Worm (Caenorhabditis elegans): ENCODE data around the gene F40C5.1.
"Not testable (repeated sequence)": the region's sequence is repeated elsewhere in the genome, so short reads cannot be mapped to it uniquely, and the experiment has no call there.

The F40C5.1 gene

DNA sequence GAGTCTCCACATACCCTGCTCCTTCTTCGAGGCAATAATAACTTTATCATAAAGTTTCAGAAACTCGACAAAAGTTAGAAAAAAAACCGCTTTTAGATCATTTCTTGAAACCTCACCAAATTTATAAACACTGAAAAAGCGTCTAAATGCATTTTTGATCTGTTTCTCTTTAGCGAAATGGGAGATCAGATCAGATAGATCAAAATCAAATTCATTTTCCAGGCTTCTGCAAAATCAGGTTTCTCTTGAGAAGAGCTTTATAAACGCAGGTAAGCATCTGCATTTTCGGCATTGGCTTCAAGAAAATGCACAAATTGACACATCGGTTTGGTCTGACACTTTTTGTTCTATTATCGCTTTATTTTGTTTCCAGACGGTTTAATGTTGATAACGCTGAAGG is at the start of gene F40C5.1:
TSS of gene F40C5.1 (plus strand) at position 301 of the 400 bp plus-strand sequence.
- not testable (repeated sequence) for TF ChIP-seq sem-2 (GFP tag; optimal IDR thresholded peaks at IDR 0.05); unc-39 (tag; optimal IDR thresholded peaks at IDR 0.05); blmp-1 (tag; optimal IDR thresholded peaks at IDR 0.05)

DNA sequence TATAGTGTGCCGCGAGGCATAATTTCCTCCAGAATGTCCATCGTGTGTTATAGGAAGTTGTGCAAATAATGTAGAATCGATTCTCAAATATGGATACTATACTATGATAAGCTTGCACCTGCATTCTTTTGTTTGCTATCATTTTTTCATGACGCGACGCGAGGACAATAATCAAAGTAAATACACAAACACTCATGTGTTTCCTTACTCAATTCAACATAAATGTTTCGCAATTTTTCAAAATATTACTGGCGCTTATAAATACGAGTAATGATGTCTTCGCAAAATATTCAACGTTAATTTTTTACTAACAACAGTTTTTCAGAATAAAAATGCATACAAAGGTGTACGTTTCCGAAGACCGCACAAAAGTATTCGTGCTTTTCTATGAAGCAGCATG is 49.2 kb upstream of the F40C5.1 start, which contains the start of gene irg-1:
TSS of gene irg-1 (plus strand) at position 326 of the 400 bp plus-strand sequence.
- no peak for TF ChIP-seq unc-120 (tag; optimal IDR thresholded peaks at IDR 0.05; ENCODE audit: poor library complexity, severe bottlenecking)
- no peak for TF ChIP-seq tbx-8 (GFP tag; optimal IDR thresholded peaks at IDR 0.05)
- no peak for TF ChIP-seq mab-5 (tag; optimal IDR thresholded peaks at IDR 0.05)
- no peak for TF ChIP-seq ztf-11 (tag; optimal IDR thresholded peaks at IDR 0.05)
- TF ChIP-seq pha-4 (tag; optimal IDR thresholded peaks at IDR 0.05), result no peak
- no peak for TF ChIP-seq elt-3 (tag; optimal IDR thresholded peaks at IDR 0.05)
- TF ChIP-seq flh-1 (GFP tag; optimal IDR thresholded peaks at IDR 0.05), result no peak
- no peak for TF ChIP-seq ces-1 (GFP tag; optimal IDR thresholded peaks at IDR 0.05)
- no peak for TF ChIP-seq blmp-1 (tag; optimal IDR thresholded peaks at IDR 0.05)
- TF ChIP-seq lsy-2 (tag; optimal IDR thresholded peaks at IDR 0.05), result no peak
- TF ChIP-seq ceh-39 (tag; optimal IDR thresholded peaks at IDR 0.05), result no peak
- no peak for TF ChIP-seq drap-1 (GFP tag; optimal IDR thresholded peaks at IDR 0.05)
- no peak for TF ChIP-seq nhr-2 (tag; optimal IDR thresholded peaks at IDR 0.05)
- TF ChIP-seq nhr-76 (tag; optimal IDR thresholded peaks at IDR 0.05), result no peak
- TF ChIP-seq elt-1 (tag; optimal IDR thresholded peaks at IDR 0.05; ENCODE audit: borderline replicate concordance, insufficient read depth), result no peak
- no peak for TF ChIP-seq nhr-237 (tag; optimal IDR thresholded peaks at IDR 0.05)
- no peak for TF ChIP-seq ceh-83 (GFP tag; optimal IDR thresholded peaks at IDR 0.05)
- TF ChIP-seq lin-13 (tag; optimal IDR thresholded peaks at IDR 0.05), result no peak

DNA sequence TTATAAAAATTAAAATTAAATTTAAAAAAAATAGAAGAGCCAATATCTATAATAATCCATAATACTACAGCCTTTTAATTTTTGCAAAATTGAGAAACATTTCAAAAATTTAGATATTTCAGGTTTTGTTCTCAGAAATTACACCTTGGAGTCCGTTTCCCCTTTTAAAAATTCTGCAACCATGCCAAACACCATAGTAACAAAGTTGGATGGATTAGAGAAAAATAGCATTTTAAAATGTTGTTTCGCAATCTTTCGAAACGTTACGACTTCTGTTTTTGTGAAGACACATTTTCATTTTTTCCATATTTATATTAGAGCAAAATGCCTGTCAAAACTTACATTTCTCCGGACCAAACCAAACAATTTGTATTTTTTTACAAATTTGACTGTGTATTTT is 47.5 kb upstream of the F40C5.1 start, which contains the start of gene T24A6.7:
TSS of gene T24A6.7 (plus strand) at position 301 of the 400 bp plus-strand sequence.
- TF ChIP-seq pha-4 (tag; optimal IDR thresholded peaks at IDR 0.05) (no peak), blmp-1 (tag; optimal IDR thresholded peaks at IDR 0.05) (no peak), mep-1 (tag; optimal IDR thresholded peaks at IDR 0.05) (no peak), unc-62 (GFP tag; optimal IDR thresholded peaks at IDR 0.05) (no peak), ztf-11 (tag; optimal IDR thresholded peaks at IDR 0.05) (no peak), zip-8 (tag; optimal IDR thresholded peaks at IDR 0.05) (no peak), drap-1 (GFP tag; optimal IDR thresholded peaks at IDR 0.05) (no peak), nhr-28 (tag; optimal IDR thresholded peaks at IDR 0.05) (no peak), hlh-1 (tag; optimal IDR thresholded peaks at IDR 0.05) (no peak), tbx-8 (GFP tag; optimal IDR thresholded peaks at IDR 0.05) (no peak), elt-3 (tag; optimal IDR thresholded peaks at IDR 0.05) (no peak), nhr-12 (tag; optimal IDR thresholded peaks at IDR 0.05) (no peak)

DNA sequence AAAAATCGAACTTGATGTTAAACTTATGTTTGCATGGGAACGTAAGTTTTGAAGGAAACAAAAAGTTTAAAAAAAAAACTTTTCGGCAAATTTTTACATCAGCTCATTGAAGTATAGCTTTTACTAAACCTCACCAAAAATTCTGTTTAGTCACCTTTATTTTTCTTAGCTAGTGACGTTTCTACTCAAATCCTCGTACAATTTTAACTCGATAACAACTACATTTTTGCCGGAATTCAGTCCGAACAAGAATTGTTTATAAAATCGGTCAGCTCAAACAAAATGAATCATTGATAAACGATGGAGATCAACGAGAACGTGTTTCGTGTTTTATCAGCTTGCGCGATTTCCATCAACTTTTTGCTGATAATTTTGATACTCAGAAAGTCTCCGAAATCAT is 45.6 kb upstream of the F40C5.1 start, which contains the start of gene str-260:
TSS of gene str-260 (plus strand) at position 301 of the 400 bp plus-strand sequence.
- TF ChIP-seq bed-3 (GFP tag; optimal IDR thresholded peaks at IDR 0.05) (no peak), blmp-1 (tag; optimal IDR thresholded peaks at IDR 0.05) (no peak), pha-4 (tag; optimal IDR thresholded peaks at IDR 0.05) (no peak)

DNA sequence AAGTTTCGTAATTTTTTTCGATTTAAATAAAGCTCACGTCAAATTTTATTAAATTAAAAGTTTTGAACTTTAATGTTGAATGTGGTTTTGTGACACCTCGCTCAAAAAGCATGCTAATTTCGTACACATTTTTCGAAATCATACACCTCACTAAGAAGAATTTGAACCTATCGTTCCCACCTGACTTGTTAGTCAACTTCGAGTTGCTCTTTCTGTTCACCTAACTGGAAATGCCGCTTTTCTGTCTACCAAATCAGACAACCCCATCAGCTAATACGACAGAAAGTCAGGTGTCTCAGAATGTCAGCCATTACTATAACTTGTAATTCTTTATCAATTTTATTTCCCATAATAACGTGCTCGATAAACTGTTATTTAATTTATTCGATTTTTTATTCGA is 42.1 kb upstream of the F40C5.1 start, which contains the start of gene srbc-66:
TSS of gene srbc-66 (plus strand) at position 301 of the 400 bp plus-strand sequence.
- TF ChIP-seq lin-32 (GFP tag; optimal IDR thresholded peaks at IDR 0.05) (no peak), flh-1 (GFP tag; optimal IDR thresholded peaks at IDR 0.05) (no peak), nhr-2 (tag; optimal IDR thresholded peaks at IDR 0.05) (no peak), ceh-43 (GFP tag; optimal IDR thresholded peaks at IDR 0.05) (no peak), ztf-11 (tag; optimal IDR thresholded peaks at IDR 0.05) (no peak), cnd-1 (tag; optimal IDR thresholded peaks at IDR 0.05) (no peak)

DNA sequence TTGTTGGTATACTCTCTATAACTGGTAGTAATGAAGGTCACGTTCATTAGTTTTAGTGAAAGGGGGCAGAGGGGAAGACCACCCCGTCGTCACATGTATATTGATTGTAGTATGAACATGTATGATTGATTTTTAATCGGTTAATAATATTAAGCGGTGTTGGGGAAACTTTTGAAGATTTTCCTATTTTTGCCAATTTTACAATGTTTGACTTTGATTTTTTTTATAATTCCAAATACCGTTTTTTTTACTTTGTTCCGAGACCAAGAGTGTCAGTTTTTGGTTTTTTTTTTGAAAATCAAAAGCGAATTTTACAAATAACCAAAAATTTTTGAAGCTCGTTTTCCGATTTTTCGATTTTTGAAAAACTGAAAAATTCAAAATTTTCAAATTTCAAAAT is 37.2 kb upstream of the F40C5.1 start, which contains the start of gene nhr-221:
TSS of gene nhr-221 (minus strand) at position 101 of the 400 bp plus-strand sequence.
- TF ChIP-seq zip-8 (tag; optimal IDR thresholded peaks at IDR 0.05) (no peak), nhr-2 (tag; optimal IDR thresholded peaks at IDR 0.05) (no peak), elt-3 (tag; optimal IDR thresholded peaks at IDR 0.05) (no peak), bed-3 (GFP tag; optimal IDR thresholded peaks at IDR 0.05) (no peak), snpc-4 (tag; optimal IDR thresholded peaks at IDR 0.05) (no peak), tbx-8 (GFP tag; optimal IDR thresholded peaks at IDR 0.05) (no peak)
